Worm (Caenorhabditis elegans) whole organism, L1 larva: ENCODE measurements around the gene F08G5.3.

Source experiments
- C16A3.4 ChIP-seq: fragments of 150-350 bp; optimal IDR thresholded peaks from 2 replicates; lab custom pipeline; 2014; ENCODE audit warnings: missing biosample characterization, missing genetic modification characterization
- C34B4.2 ChIP-seq: sonication (generic microtip); optimal IDR thresholded peaks from 2 replicates; lab custom pipeline; 2017; ENCODE audit warnings: mild to moderate bottlenecking, missing genetic modification characterization, missing compliant biosample characterization
- F16B12.6 ChIP-seq: fragments of 150-350 bp; optimal IDR thresholded peaks from 2 replicates; lab custom pipeline; 2014; ENCODE audit warnings: missing biosample characterization, missing genetic modification characterization
- aha-1 ChIP-seq: fragments of 150-350 bp; optimal IDR thresholded peaks from 2 replicates; lab custom pipeline; 2014; ENCODE audit warnings: missing biosample characterization, missing genetic modification characterization
- ceh-82 ChIP-seq, 3 experiments: fragments of 150-350 bp in 1 of 3; sonication (generic microtip) in 2 of 3; optimal IDR thresholded peaks; 2 replicates each; lab custom pipeline; 2014 to 2017; ENCODE audit warnings: missing biosample characterization in 3 of 3, missing genetic modification characterization in 3 of 3
- ceh-88 ChIP-seq: fragments of 200-800 bp; sonication (Bioruptor generic); IDR thresholded peaks from 2 replicates; pipeline ENCODE4 v1.3.6; 2022; ENCODE audit warnings: missing genetic modification characterization, missing compliant biosample characterization
- ceh-90 ChIP-seq: sonication (generic microtip); optimal IDR thresholded peaks from 2 replicates; lab custom pipeline; 2016; ENCODE audit warnings: missing genetic modification characterization, missing compliant biosample characterization
- ces-1 ChIP-seq: fragments of 150-350 bp; optimal IDR thresholded peaks from 2 replicates; lab custom pipeline; 2014; ENCODE audit warnings: missing biosample characterization, missing genetic modification reagents, missing genetic modification characterization
- dpl-1 ChIP-seq, 3 experiments: fragments of 150-350 bp in 2 of 3; sonication (generic microtip) in 1 of 3; optimal IDR thresholded peaks; 2 replicates each; lab custom pipeline; 2014 to 2017; ENCODE audit warnings: missing biosample characterization in 3 of 3, missing genetic modification characterization in 3 of 3, missing genetic modification reagents in 3 of 3
- efl-1 ChIP-seq, 4 experiments: fragments of 150-350 bp; optimal IDR thresholded peaks in 3 of 4; peaks in 1 of 4; 1 replicate in 1 of 4; 2 replicates in 3 of 4; lab custom pipeline; 2014; ENCODE audit warnings: missing biosample characterization in 2 of 4, missing genetic modification characterization in 2 of 4, missing genetic modification reagents in 2 of 4
- egl-13 ChIP-seq: sonication (generic microtip); optimal IDR thresholded peaks from 2 replicates; lab custom pipeline; 2016; ENCODE audit warnings: missing genotype, missing genetic modification reagents, missing genetic modification characterization, missing compliant biosample characterization
- elt-2 ChIP-seq: sonication (generic microtip); optimal IDR thresholded peaks from 2 replicates; lab custom pipeline; 2016; ENCODE audit warnings: missing genetic modification characterization, mild to moderate bottlenecking, inconsistent platforms, missing compliant biosample characterization, missing genetic modification reagents
- elt-3 ChIP-seq, 6 experiments: fragments of 150-350 bp in 1 of 6; sonication (generic microtip); optimal IDR thresholded peaks; 2 replicates each; lab custom pipeline; 2017 to 2018; ENCODE audit warnings: missing biosample characterization in 6 of 6, missing genetic modification characterization in 6 of 6, inconsistent platforms in 1 of 6
- ets-5 ChIP-seq: fragments of 200-800 bp; sonication (Bioruptor generic); IDR thresholded peaks from 2 replicates; pipeline ENCODE4 v1.3.6; 2022; ENCODE audit warnings: missing genetic modification characterization, missing compliant biosample characterization
- fkh-4 ChIP-seq: sonication (generic microtip); optimal IDR thresholded peaks from 2 replicates; lab custom pipeline; 2016; ENCODE audit warnings: missing compliant biosample characterization, missing genetic modification characterization, borderline replicate concordance
- fkh-8 ChIP-seq: sonication (generic microtip); optimal IDR thresholded peaks from 2 replicates; lab custom pipeline; 2016; ENCODE audit warnings: mild to moderate bottlenecking, missing genetic modification characterization, missing compliant biosample characterization
- fos-1 ChIP-seq: fragments of 150-350 bp; optimal IDR thresholded peaks from 2 replicates; lab custom pipeline; 2014; ENCODE audit warnings: missing biosample characterization, missing genetic modification characterization
- hlh-17 ChIP-seq: fragments of 200-800 bp; sonication (Bioruptor generic); optimal IDR thresholded peaks from 2 replicates; lab custom pipeline; 2018; ENCODE audit warnings: missing genetic modification characterization, mild to moderate bottlenecking, missing compliant biosample characterization, moderate library complexity, borderline replicate concordance
- irx-1 ChIP-seq: sonication (generic microtip); optimal IDR thresholded peaks from 2 replicates; lab custom pipeline; 2016; ENCODE audit warnings: missing genetic modification characterization, missing compliant biosample characterization
- isw-1 ChIP-seq: fragments of 200-800 bp; sonication (Bioruptor generic); IDR thresholded peaks from 2 replicates; pipeline ENCODE4 v1.3.6; 2022; ENCODE audit warnings: missing genetic modification characterization, missing compliant biosample characterization
- jun-1 ChIP-seq: fragments of 150-350 bp; optimal IDR thresholded peaks from 2 replicates; lab custom pipeline; 2014; ENCODE audit warnings: missing biosample characterization, missing genetic modification reagents, missing genetic modification characterization
- lin-14 ChIP-seq: fragments of 200-800 bp; sonication (Bioruptor generic); optimal IDR thresholded peaks from 2 replicates; lab custom pipeline; 2018; ENCODE audit warnings: mild to moderate bottlenecking, missing genetic modification characterization, moderate library complexity, missing compliant biosample characterization
- lin-15B ChIP-seq: fragments of 150-350 bp; sonication (generic microtip); optimal IDR thresholded peaks from 3 replicates; lab custom pipeline; 2014; ENCODE audit warnings: missing biosample characterization, missing genetic modification characterization
- lsy-2 ChIP-seq, 2 experiments: fragments of 150-350 bp; optimal IDR thresholded peaks; 2 replicates each; lab custom pipeline; 2014; ENCODE audit warnings: missing biosample characterization in 2 of 2, missing genetic modification characterization in 2 of 2
- mab-9 ChIP-seq: fragments of 200-800 bp; sonication (Bioruptor generic); IDR thresholded peaks from 2 replicates; pipeline ENCODE4 v1.3.6; 2022; ENCODE audit warnings: missing genetic modification reagents, missing genetic modification characterization, missing compliant biosample characterization
- mef-2 ChIP-seq: fragments of 150-350 bp; optimal IDR thresholded peaks from 2 replicates; lab custom pipeline; 2014; ENCODE audit warnings: missing biosample characterization, missing genetic modification characterization
- mep-1 ChIP-seq: fragments of 150-350 bp; optimal IDR thresholded peaks from 2 replicates; lab custom pipeline; 2014; ENCODE audit warnings: missing biosample characterization, missing genetic modification characterization
- nhr-19 ChIP-seq: fragments of 200-800 bp; sonication (Bioruptor generic); conservative IDR thresholded peaks from 2 replicates; pipeline ENCODE4 v1.3.6; 2022; ENCODE audit warnings: missing genetic modification characterization, missing compliant biosample characterization
- nhr-20 ChIP-seq: sonication (generic microtip); optimal IDR thresholded peaks from 2 replicates; lab custom pipeline; 2016; ENCODE audit warnings: mild to moderate bottlenecking, missing genetic modification characterization, missing compliant biosample characterization
- nhr-237 ChIP-seq: fragments of 150-350 bp; optimal IDR thresholded peaks from 2 replicates; lab custom pipeline; 2014; ENCODE audit warnings: missing biosample characterization, missing genetic modification characterization
- nhr-28 ChIP-seq: fragments of 150-350 bp; optimal IDR thresholded peaks from 2 replicates; lab custom pipeline; 2014; ENCODE audit warnings: missing biosample characterization, missing genetic modification characterization
- nhr-71 ChIP-seq: sonication (generic microtip); optimal IDR thresholded peaks from 2 replicates; lab custom pipeline; 2016; ENCODE audit warnings: mild to moderate bottlenecking, missing genetic modification characterization, moderate library complexity, missing compliant biosample characterization
- nhr-76 ChIP-seq: sonication (generic microtip); optimal IDR thresholded peaks from 2 replicates; lab custom pipeline; 2017; ENCODE audit warnings: missing biosample characterization, missing genetic modification characterization
- nhr-77 ChIP-seq: fragments of 150-350 bp; optimal IDR thresholded peaks from 2 replicates; lab custom pipeline; 2014; ENCODE audit warnings: missing biosample characterization, missing genetic modification characterization
- nhr-85 ChIP-seq: sonication (generic microtip); peaks from one replicate; lab custom pipeline; 2016; ENCODE audit warnings: missing genetic modification characterization, inconsistent platforms, missing compliant biosample characterization
- nhr-90 ChIP-seq: sonication (generic microtip); optimal IDR thresholded peaks from 2 replicates; lab custom pipeline; 2016; ENCODE audit warnings: mild to moderate bottlenecking, missing genetic modification characterization, missing compliant biosample characterization; ENCODE audit not compliant: poor library complexity
- pax-3 ChIP-seq: fragments of 200-800 bp; sonication (Bioruptor generic); optimal IDR thresholded peaks from 2 replicates; lab custom pipeline; 2018; ENCODE audit warnings: mild to moderate bottlenecking, missing genetic modification characterization, moderate library complexity, missing compliant biosample characterization
- pqm-1 ChIP-seq: sonication (generic microtip); optimal IDR thresholded peaks from 3 replicates; lab custom pipeline; 2017; ENCODE audit warnings: missing biosample characterization, missing genetic modification characterization
- rnt-1 ChIP-seq: sonication (generic microtip); optimal IDR thresholded peaks from 2 replicates; lab custom pipeline; 2016; ENCODE audit warnings: mild to moderate bottlenecking, missing genetic modification characterization, moderate library complexity, missing compliant biosample characterization
- skn-1 ChIP-seq: fragments of 150-350 bp; optimal IDR thresholded peaks from 2 replicates; lab custom pipeline; 2014; ENCODE audit warnings: missing biosample characterization, missing genetic modification characterization
- sox-4 ChIP-seq: sonication (generic microtip); optimal IDR thresholded peaks from 2 replicates; lab custom pipeline; 2016; ENCODE audit warnings: missing genetic modification characterization, missing compliant biosample characterization
- sptf-1 ChIP-seq: fragments of 150-350 bp; optimal IDR thresholded peaks from 2 replicates; lab custom pipeline; 2014; ENCODE audit warnings: missing biosample characterization, missing genetic modification characterization
- sup-37 ChIP-seq: fragments of 200-800 bp; sonication (Bioruptor generic); optimal IDR thresholded peaks from 2 replicates; lab custom pipeline; 2018; ENCODE audit warnings: mild to moderate bottlenecking, missing genetic modification characterization, missing compliant biosample characterization
- swsn-7 ChIP-seq: sonication (generic microtip); optimal IDR thresholded peaks from 2 replicates; lab custom pipeline; 2016; ENCODE audit warnings: missing genetic modification characterization, missing compliant biosample characterization
- tbx-2 ChIP-seq: sonication (generic microtip); optimal IDR thresholded peaks from 2 replicates; lab custom pipeline; 2016; ENCODE audit warnings: missing genetic modification characterization, missing compliant biosample characterization
- unc-86 ChIP-seq: sonication (generic microtip); optimal IDR thresholded peaks from 2 replicates; lab custom pipeline; 2016; ENCODE audit warnings: missing genetic modification characterization, missing compliant biosample characterization
- unc-98 ChIP-seq: fragments of 200-800 bp; sonication (Bioruptor generic); IDR thresholded peaks from 2 replicates; pipeline ENCODE4 v1.3.6; 2022; ENCODE audit warnings: missing genetic modification characterization, missing compliant biosample characterization
- vab-15 ChIP-seq: sonication (generic microtip); optimal IDR thresholded peaks from 2 replicates; lab custom pipeline; 2017; ENCODE audit warnings: missing genotype, mild to moderate bottlenecking, missing genetic modification characterization, missing compliant biosample characterization
- xbp-1 ChIP-seq: sonication (generic microtip); optimal IDR thresholded peaks from 2 replicates; lab custom pipeline; 2016; ENCODE audit warnings: missing genetic modification characterization, missing compliant biosample characterization
- zag-1 ChIP-seq: fragments of 150-350 bp; optimal IDR thresholded peaks from 2 replicates; lab custom pipeline; 2014; ENCODE audit warnings: missing biosample characterization, missing genetic modification characterization
- zip-4 ChIP-seq: fragments of 200-800 bp; sonication (Bioruptor generic); optimal IDR thresholded peaks from 2 replicates; lab custom pipeline; 2018; ENCODE audit warnings: mild to moderate bottlenecking, missing genetic modification characterization, moderate library complexity, missing compliant biosample characterization
- ztf-11 ChIP-seq, 2 experiments: sonication (generic microtip); optimal IDR thresholded peaks; 2 replicates each; lab custom pipeline; 2016 to 2017; ENCODE audit warnings: missing genetic modification characterization in 2 of 2, missing biosample characterization in 1 of 2, missing compliant biosample characterization in 1 of 2
- ztf-4 ChIP-seq: fragments of 150-350 bp; optimal IDR thresholded peaks from 2 replicates; lab custom pipeline; 2014; ENCODE audit warnings: missing biosample characterization, missing genetic modification characterization

F08G5.3 gene

ce11 chrIV:12371879-12372278 lies 45.5 kb downstream of the F08G5.3 start, which contains the start of gene wdr-46 (continued):
- TF ChIP-seq egl-13 (tag; lab: Kevin White, UChicago) (peak; percentile 78), fkh-4 (tag; lab: Kevin White, UChicago) (peak; percentile 42), elt-3 (tag; optimal IDR thresholded peaks at IDR 0.05; lab: Kevin White, UChicago) (peak in 3 of 6 experiments; percentile 56 to 83 (median 66)), ceh-88 (GFP tag; lab: Robert Waterston, UW) (peak; percentile 63), zag-1 (tag; lab: Kevin White, UChicago) (peak; percentile 11), lin-15B (tag; lab: Kevin White, UChicago) (peak; percentile 71), swsn-7 (tag; lab: Kevin White, UChicago) (peak; percentile 87), dpl-1 (GFP tag; optimal IDR thresholded peaks at IDR 0.05; lab: Kevin White, UChicago) (peak; percentile 98 to 99 (median 99)), elt-2 (tag; lab: Kevin White, UChicago) (no peak), nhr-71 (peak; percentile 91), ets-5 (GFP tag; lab: Robert Waterston, UW) (no peak), isw-1 (GFP tag; lab: Robert Waterston, UW) (peak; percentile 88), nhr-19 (GFP tag; lab: Robert Waterston, UW) (peak; percentile 88), F16B12.6 (peak; percentile 98), aha-1 (tag; lab: Kevin White, UChicago) (no peak), mab-9 (GFP tag; lab: Robert Waterston, UW) (peak; percentile 70; the same call in 1 of the 2 replicates), xbp-1 (tag; lab: Kevin White, UChicago) (peak; percentile 89), ztf-11 (tag; optimal IDR thresholded peaks at IDR 0.05; lab: Kevin White, UChicago) (peak in 1 of 2 experiments; percentile 68), tbx-2 (tag; lab: Kevin White, UChicago) (peak; percentile 89), nhr-28 (tag; lab: Kevin White, UChicago) (no peak), efl-1 (optimal IDR thresholded peaks at IDR 0.05; lab: Kevin White, UChicago) (peak; percentile 88 to 99), efl-1 (GFP tag; optimal IDR thresholded peaks at IDR 0.05 in 1 of 2; lab: Kevin White, UChicago) (peak; percentile 99 to 100), nhr-76 (tag; lab: Kevin White, UChicago) (no peak), unc-86 (tag; lab: Kevin White, UChicago) (peak; percentile 86), sptf-1 (tag; lab: Kevin White, UChicago) (no peak), ces-1 (GFP tag; lab: Kevin White, UChicago) (no peak), C34B4.2 (tag; lab: Kevin White, UChicago) (no peak), ceh-90 (tag; lab: Kevin White, UChicago) (peak; percentile 47), sup-37 (peak; percentile 38), rnt-1 (tag; lab: Kevin White, UChicago) (peak; percentile 90), nhr-85 (peak; percentile 92), unc-98 (GFP tag; lab: Robert Waterston, UW) (peak; percentile 11; the same call in 1 of the 2 replicates), nhr-20 (tag; lab: Kevin White, UChicago) (peak; percentile 90), fkh-8 (peak; percentile 65), mep-1 (tag; lab: Kevin White, UChicago) (peak; percentile 93), irx-1 (tag; lab: Kevin White, UChicago) (peak; percentile 63), zip-4 (GFP tag; lab: Kevin White, UChicago) (peak; percentile 57), ceh-82 (tag; optimal IDR thresholded peaks at IDR 0.05; lab: Kevin White, UChicago) (peak; percentile 84 to 89 (median 87)), sox-4 (tag; lab: Kevin White, UChicago) (peak; percentile 45), skn-1 (tag; lab: Kevin White, UChicago) (peak; percentile 88), lin-14 (GFP tag; lab: Kevin White, UChicago) (peak; percentile 82), lsy-2 (tag; optimal IDR thresholded peaks at IDR 0.05; lab: Kevin White, UChicago) (peak; percentile 100), hlh-17 (no peak), mef-2 (tag; lab: Kevin White, UChicago) (no peak), pqm-1 (no peak), pax-3 (peak; percentile 59), C16A3.4 (tag; lab: Kevin White, UChicago) (peak; percentile 87), nhr-237 (tag; lab: Kevin White, UChicago) (peak; percentile 62), nhr-90 (peak; percentile 88), nhr-77 (tag; lab: Kevin White, UChicago) (peak; percentile 60), jun-1 (peak; percentile 83), vab-15 (tag; lab: Kevin White, UChicago) (peak; percentile 15), ztf-4 (peak; percentile 65), fos-1 (tag; lab: Kevin White, UChicago) (peak; percentile 84)
